Fruit fly (Drosophila melanogaster) whole organism, embryonic: Measurements from ENCODE around the gene akirin.

Source experiments
- Bdp1 ChIP-seq: fragments of 200-800 bp; sonication (Bioruptor generic); optimal IDR thresholded peaks from 3 replicates; lab custom pipeline; 2016; ENCODE audit warnings: missing biosample characterization, missing genetic modification characterization
- CG10321 ChIP-seq: fragments of 200-800 bp; sonication (Bioruptor generic); IDR thresholded peaks from 2 replicates; pipeline ENCODE4 v1.3.6; 2022; ENCODE audit warnings: missing biosample characterization, missing genetic modification characterization
- CG12299 ChIP-seq: fragments of 200-800 bp; sonication (Bioruptor generic); optimal IDR thresholded peaks from 2 replicates; lab custom pipeline; 2018; ENCODE audit warnings: missing biosample characterization, mild to moderate bottlenecking, missing genetic modification characterization
- CG17829 ChIP-seq: fragments of 200-800 bp; optimal IDR thresholded peaks from 2 replicates; lab custom pipeline; 2019; ENCODE audit warnings: missing biosample characterization, mild to moderate bottlenecking, missing genetic modification characterization, moderate library complexity
- CG34422 ChIP-seq: fragments of 200-800 bp; sonication (Bioruptor generic); IDR thresholded peaks from 3 replicates; pipeline ENCODE4 v1.3.6; 2022; ENCODE audit warnings: missing biosample characterization, missing genetic modification characterization
- CG6854 ChIP-seq: fragments of 200-800 bp; sonication (Bioruptor generic); optimal IDR thresholded peaks from 3 replicates; lab custom pipeline; 2017; ENCODE audit warnings: missing biosample characterization, mild to moderate bottlenecking, missing genetic modification characterization
- CG7357 ChIP-seq: fragments of 200-800 bp; sonication (Bioruptor generic); IDR thresholded peaks from 3 replicates; pipeline ENCODE4 v1.3.6; 2022; ENCODE audit warnings: missing biosample characterization, missing genetic modification characterization
- Gsc ChIP-seq: fragments of 200-800 bp; sonication (Bioruptor generic); IDR thresholded peaks from 2 replicates; pipeline ENCODE4 v1.3.6; 2022; ENCODE audit warnings: missing biosample characterization, missing genetic modification characterization
- Hr78 ChIP-seq, 2 experiments: fragments of 200-800 bp in 1 of 2; fragments of >200 bp in 1 of 2; sonication (Bioruptor generic) in 1 of 2; optimal IDR thresholded peaks; 2 replicates each; lab custom pipeline; 2017 to 2019; ENCODE audit warnings: missing biosample characterization in 2 of 2, missing genetic modification characterization in 2 of 2, mild to moderate bottlenecking in 1 of 2, moderate library complexity in 1 of 2
- Opbp ChIP-seq: fragments of 200-800 bp; sonication (Bioruptor generic); IDR thresholded peaks from 3 replicates; pipeline ENCODE4 v1.3.6; 2022; ENCODE audit warnings: missing biosample characterization, missing genetic modification characterization; ENCODE audit not compliant: partially characterized antibody
- Optix ChIP-seq: fragments of 200-800 bp; sonication (Bioruptor generic); IDR thresholded peaks from 3 replicates; pipeline ENCODE4 v1.3.6; 2022; ENCODE audit warnings: missing biosample characterization, missing genetic modification characterization
- Ravus ChIP-seq: fragments of 200-800 bp; sonication (Bioruptor generic); IDR thresholded peaks from 2 replicates; pipeline ENCODE4 v1.3.6; 2022; ENCODE audit warnings: missing biosample characterization, missing genetic modification characterization
- Sin3A ChIP-seq: fragments of >200 bp; optimal IDR thresholded peaks from 2 replicates; lab custom pipeline; 2018
- chif ChIP-seq, 2 experiments: fragments of 200-800 bp; sonication (Bioruptor generic); optimal IDR thresholded peaks; 3 replicates each; lab custom pipeline; 2016; ENCODE audit warnings: missing biosample characterization in 2 of 2, missing genetic modification characterization in 2 of 2

- TF ChIP-seq CG7357 (no peak), Hr78 (GFP tag; optimal IDR thresholded peaks at IDR 0.05; lab: Kevin White, UChicago) (no peak), CG6854 (GFP tag; lab: Kevin White, UChicago) (no peak), Ravus (GFP tag; lab: Robert Waterston, UW) (no peak), CG12299 (tag; lab: Kevin White, UChicago) (no peak), CG17829 (tag; lab: Kevin White, UChicago) (no peak), Bdp1 (GFP tag; lab: Kevin White, UChicago) (no peak), CG34422 (GFP tag; lab: Robert Waterston, UW) (no peak), CG10321 (GFP tag; lab: Robert Waterston, UW) (no peak), Sin3A (lab: Kevin White, UChicago) (no peak), chif (GFP tag; optimal IDR thresholded peaks at IDR 0.05; lab: Kevin White, UChicago) (no peak), Opbp (no peak), Gsc (no peak), Optix (GFP tag; lab: Robert Waterston, UW) (no peak)
Measured at dm6 chr3L:7401972-7402371, 32.3 kb downstream of the akirin start.
